Fruit fly (Drosophila melanogaster) S2 (cell line): Measurements from ENCODE around the gene CG45603.

ENCODE experiments used
- CG8478 ChIP-seq: fragments of >200 bp; optimal IDR thresholded peaks from 2 replicates; lab custom pipeline; 2018
- CTCF ChIP-seq, 2 experiments: fragments of >200 bp; optimal IDR thresholded peaks; 2 replicates each; lab custom pipeline; 2018

Gene CG45603

DNA sequence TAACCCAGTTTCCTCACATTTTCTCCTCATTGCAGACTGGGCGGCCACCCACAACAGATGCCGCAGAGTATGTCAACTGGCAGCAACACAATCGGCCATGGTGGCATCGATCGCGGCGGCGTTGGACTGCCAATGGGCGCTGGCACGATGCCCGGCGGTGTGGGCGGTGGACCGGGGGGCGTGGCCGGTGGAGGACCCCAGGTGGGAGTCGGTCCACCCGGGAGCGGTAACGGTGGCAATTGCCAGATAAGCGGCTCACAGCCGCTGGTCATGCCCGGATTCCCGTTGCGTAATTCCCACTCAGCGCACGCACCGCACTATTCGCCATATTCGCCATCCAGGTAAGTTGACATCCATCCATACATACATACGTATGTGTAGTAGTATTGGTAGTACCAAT, 535 bp upstream of the CG45603 start:
- TF ChIP-seq CTCF (optimal IDR thresholded peaks at IDR 0.05; lab: Kevin White, UChicago) (no peak), CG8478 (no peak)

- TF ChIP-seq CTCF (optimal IDR thresholded peaks at IDR 0.05; lab: Kevin White, UChicago), result no peak
- no peak for TF ChIP-seq CG8478
These were observed 2.2 kb downstream of the CG45603 start for dm6 chrX:12276663-12277062.

- TF ChIP-seq CG8478 (no peak), CTCF (optimal IDR thresholded peaks at IDR 0.05; lab: Kevin White, UChicago) (peak; percentile 74 to 75)
These were observed 18.0 kb downstream of the CG45603 start for dm6 chrX:12292452-12292851.

DNA sequence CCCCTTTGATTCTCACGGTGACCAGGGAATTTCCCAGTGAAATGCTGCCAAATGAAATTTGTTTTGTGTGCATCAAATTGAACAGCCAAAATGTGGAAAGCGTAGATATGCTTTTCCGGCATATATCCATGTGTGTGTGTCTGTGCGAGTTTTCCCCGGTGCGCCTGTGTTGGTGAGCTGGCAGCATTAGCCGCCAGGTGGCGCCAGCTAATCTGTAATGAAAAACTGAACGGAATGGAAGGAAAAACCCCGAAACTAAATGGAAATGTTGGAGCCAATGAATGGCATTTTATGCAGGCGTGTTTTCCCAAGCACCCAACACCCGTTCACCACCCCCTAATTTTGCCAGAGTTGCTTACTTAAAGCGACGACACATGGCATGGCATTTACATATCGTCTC, 32.1 kb downstream of the CG45603 start:
- peak; percentile 76 to 80 for TF ChIP-seq CTCF (optimal IDR thresholded peaks at IDR 0.05; lab: Kevin White, UChicago)
- TF ChIP-seq CG8478, result no peak
